Fruit fly (Drosophila melanogaster) whole organism, embryonic: ENCODE measurements around the gene CG12017.

Experiments
- Abd-B ChIP-seq: fragments of 200-800 bp; sonication (Bioruptor generic); optimal IDR thresholded peaks from 2 replicates; lab custom pipeline; 2018; ENCODE audit warnings: missing biosample characterization, mild to moderate bottlenecking, missing genetic modification characterization, moderate library complexity
- Asciz ChIP-seq: fragments of 200-800 bp; sonication (Bioruptor generic); optimal IDR thresholded peaks from 2 replicates; lab custom pipeline; 2017; ENCODE audit warnings: missing biosample characterization, mild to moderate bottlenecking, missing genetic modification characterization, missing genetic modification reagents
- CG10565 ChIP-seq: fragments of 200-800 bp; sonication (Bioruptor generic); optimal IDR thresholded peaks from 3 replicates; lab custom pipeline; 2016; ENCODE audit warnings: missing biosample characterization, mild to moderate bottlenecking, missing genetic modification characterization
- CG10959 ChIP-seq: fragments of 200-800 bp; sonication (Bioruptor generic); IDR thresholded peaks from 2 replicates; pipeline ENCODE4 v1.3.6; 2022; ENCODE audit warnings: missing biosample characterization, missing genetic modification characterization
- CG11085 ChIP-seq: fragments of 200-800 bp; sonication (Bioruptor generic); IDR thresholded peaks from 2 replicates; pipeline ENCODE4 v1.3.6; 2022; ENCODE audit warnings: missing biosample characterization, missing genetic modification characterization
- CG11504 ChIP-seq: fragments of 200-800 bp; sonication (Bioruptor generic); optimal IDR thresholded peaks from 3 replicates; lab custom pipeline; 2019; ENCODE audit warnings: missing biosample characterization, mild to moderate bottlenecking, missing genetic modification characterization, moderate library complexity
- CG15514 ChIP-seq: fragments of 200-800 bp; sonication (Bioruptor generic); optimal IDR thresholded peaks from 3 replicates; lab custom pipeline; 2017; ENCODE audit warnings: missing biosample characterization, missing genetic modification characterization, mild to moderate bottlenecking, moderate library complexity, missing genetic modification reagents
- CG2678 ChIP-seq: fragments of 200-800 bp; sonication (Bioruptor generic); optimal IDR thresholded peaks from 3 replicates; lab custom pipeline; 2019; ENCODE audit warnings: missing biosample characterization, mild to moderate bottlenecking, missing genetic modification characterization, moderate library complexity
- CG30431 ChIP-seq: fragments of 200-800 bp; sonication (Bioruptor generic); optimal IDR thresholded peaks from 2 replicates; lab custom pipeline; 2017; ENCODE audit warnings: missing biosample characterization, missing genetic modification characterization
- CG31365 ChIP-seq: fragments of 200-800 bp; sonication (Bioruptor generic); optimal IDR thresholded peaks from 2 replicates; lab custom pipeline; 2018; ENCODE audit warnings: missing biosample characterization, mild to moderate bottlenecking, missing genetic modification characterization
- CG31441 ChIP-seq: fragments of 200-800 bp; sonication (Bioruptor generic); IDR thresholded peaks from 2 replicates; pipeline ENCODE4 v1.3.6; 2022; ENCODE audit warnings: missing biosample characterization, missing genetic modification characterization
- CG32767 ChIP-seq: fragments of 200-800 bp; sonication (Bioruptor generic); IDR thresholded peaks from 2 replicates; pipeline ENCODE4 v1.3.6; 2022; ENCODE audit warnings: missing biosample characterization, missing genetic modification characterization
- CG3407 ChIP-seq: fragments of 200-800 bp; sonication (Bioruptor generic); optimal IDR thresholded peaks from 2 replicates; lab custom pipeline; 2018; ENCODE audit warnings: missing biosample characterization, mild to moderate bottlenecking, missing genetic modification characterization
- CG6272 ChIP-seq: fragments of 200-800 bp; sonication (Bioruptor generic); IDR thresholded peaks from 2 replicates; pipeline ENCODE4 v1.3.6; 2022; ENCODE audit warnings: missing biosample characterization, missing genetic modification characterization
- CG6683 ChIP-seq: fragments of 200-800 bp; sonication (Bioruptor generic); optimal IDR thresholded peaks from 2 replicates; lab custom pipeline; 2017; ENCODE audit warnings: missing biosample characterization, mild to moderate bottlenecking, missing genetic modification characterization, missing genetic modification reagents
- CG6765 ChIP-seq: fragments of 200-800 bp; sonication (Bioruptor generic); optimal IDR thresholded peaks from 3 replicates; lab custom pipeline; 2017; ENCODE audit warnings: missing biosample characterization, mild to moderate bottlenecking, missing genetic modification characterization
- CrebB ChIP-seq: fragments of 200-800 bp; sonication (Bioruptor generic); optimal IDR thresholded peaks from 3 replicates; lab custom pipeline; 2018; ENCODE audit warnings: missing biosample characterization, mild to moderate bottlenecking, missing genetic modification characterization
- Dp ChIP-seq: fragments of 200-800 bp; sonication (Bioruptor generic); optimal IDR thresholded peaks from 2 replicates; lab custom pipeline; 2018; ENCODE audit warnings: missing biosample characterization, mild to moderate bottlenecking, missing genetic modification characterization, moderate library complexity
- Dref ChIP-seq: fragments of 200-800 bp; sonication (Bioruptor generic); IDR thresholded peaks from 2 replicates; pipeline ENCODE4 v1.3.6; 2022; ENCODE audit warnings: missing biosample characterization, missing genetic modification characterization
- HLHmδ ChIP-seq: fragments of 200-800 bp; sonication (Bioruptor generic); optimal IDR thresholded peaks from 2 replicates; lab custom pipeline; 2018; ENCODE audit warnings: missing biosample characterization, mild to moderate bottlenecking, missing genetic modification characterization, moderate library complexity
- Hr51 ChIP-seq, 2 experiments: fragments of 200-800 bp; sonication (Bioruptor generic); optimal IDR thresholded peaks; 2 replicates in 1 of 2; 3 replicates in 1 of 2; lab custom pipeline; 2016 to 2018; ENCODE audit warnings: missing biosample characterization in 2 of 2, missing genetic modification characterization in 2 of 2, mild to moderate bottlenecking in 1 of 2, moderate library complexity in 1 of 2
- NK7.1 ChIP-seq: fragments of 200-800 bp; sonication (Bioruptor generic); optimal IDR thresholded peaks from 3 replicates; lab custom pipeline; 2016; ENCODE audit warnings: missing biosample characterization, missing genetic modification characterization
- Pdp1 ChIP-seq, 2 experiments: fragments of 200-800 bp; sonication (Bioruptor generic); optimal IDR thresholded peaks; 3 replicates each; lab custom pipeline; 2016; ENCODE audit warnings: missing biosample characterization in 2 of 2, missing genetic modification characterization in 2 of 2, mild to moderate bottlenecking in 1 of 2, moderate library complexity in 1 of 2
- Side ChIP-seq: fragments of 200-800 bp; sonication (Bioruptor generic); optimal IDR thresholded peaks from 2 replicates; lab custom pipeline; 2016; ENCODE audit warnings: missing biosample characterization, missing genetic modification characterization
- Stat92E ChIP-seq, 3 experiments: fragments of >200 bp in 2 of 3; fragments of 200-800 bp in 1 of 3; sonication (Bioruptor generic) in 1 of 3; optimal IDR thresholded peaks; 2 replicates each; lab custom pipeline; 2017 to 2019; ENCODE audit warnings: missing biosample characterization in 3 of 3, missing genetic modification characterization in 3 of 3, mild to moderate bottlenecking in 1 of 3, moderate library complexity in 1 of 3
- Taf1 ChIP-seq: fragments of 200-800 bp; sonication (Bioruptor generic); IDR thresholded peaks from 2 replicates; pipeline ENCODE4 v1.3.6; 2022; ENCODE audit warnings: missing biosample characterization, missing genetic modification characterization
- Xbp1 ChIP-seq: fragments of 200-800 bp; sonication (Bioruptor generic); optimal IDR thresholded peaks from 3 replicates; lab custom pipeline; 2016; ENCODE audit warnings: missing biosample characterization, mild to moderate bottlenecking, missing genetic modification characterization
- ara ChIP-seq: fragments of 200-800 bp; sonication (Bioruptor generic); IDR thresholded peaks from 2 replicates; pipeline ENCODE4 v1.3.6; 2022; ENCODE audit warnings: missing biosample characterization, missing genetic modification characterization
- ato ChIP-seq: fragments of 200-800 bp; sonication (Bioruptor generic); IDR thresholded peaks from 2 replicates; pipeline ENCODE4 v1.3.6; 2022; ENCODE audit warnings: missing biosample characterization, missing genetic modification characterization; ENCODE audit not compliant: partially characterized antibody
- bsh ChIP-seq, 2 experiments: fragments of 200-800 bp; sonication (Bioruptor generic); optimal IDR thresholded peaks; 2 replicates each; lab custom pipeline; 2017 to 2018; ENCODE audit warnings: mild to moderate bottlenecking in 2 of 2, missing biosample characterization in 2 of 2, missing genetic modification characterization in 2 of 2, moderate library complexity in 1 of 2
- btn ChIP-seq: fragments of 200-800 bp; sonication (Bioruptor generic); optimal IDR thresholded peaks from 2 replicates; lab custom pipeline; 2016; ENCODE audit warnings: missing biosample characterization, missing genetic modification characterization
- corto ChIP-seq: fragments of 200-800 bp; sonication (Bioruptor generic); optimal IDR thresholded peaks from 2 replicates; lab custom pipeline; 2016; ENCODE audit warnings: missing biosample characterization, mild to moderate bottlenecking, missing genetic modification characterization, moderate library complexity
- da ChIP-seq: fragments of 200-800 bp; sonication (Bioruptor generic); optimal IDR thresholded peaks from 2 replicates; lab custom pipeline; 2016; ENCODE audit warnings: missing biosample characterization, missing genetic modification characterization
- dmrt99B ChIP-seq: fragments of 200-800 bp; sonication (Bioruptor generic); optimal IDR thresholded peaks from 2 replicates; lab custom pipeline; 2018; ENCODE audit warnings: missing biosample characterization, mild to moderate bottlenecking, missing genetic modification characterization, moderate library complexity
- exex ChIP-seq: fragments of 200-800 bp; sonication (Bioruptor generic); optimal IDR thresholded peaks from 4 replicates; lab custom pipeline; 2018; ENCODE audit warnings: missing biosample characterization, mild to moderate bottlenecking, missing genetic modification characterization, moderate library complexity
- gem ChIP-seq: fragments of 200-800 bp; sonication (Bioruptor generic); optimal IDR thresholded peaks from 2 replicates; lab custom pipeline; 2019; ENCODE audit warnings: missing biosample characterization, mild to moderate bottlenecking, missing genetic modification characterization, moderate library complexity
- kni ChIP-seq: fragments of 200-800 bp; sonication (Bioruptor generic); optimal IDR thresholded peaks from 3 replicates; lab custom pipeline; 2017; ENCODE audit warnings: mild to moderate bottlenecking, missing biosample characterization, missing genetic modification reagents, missing genetic modification characterization
- oc ChIP-seq: fragments of 200-800 bp; sonication (Bioruptor generic); optimal IDR thresholded peaks from 2 replicates; lab custom pipeline; 2018; ENCODE audit warnings: missing biosample characterization, mild to moderate bottlenecking, missing genetic modification characterization, moderate library complexity
- sens ChIP-seq: fragments of 200-800 bp; sonication (Bioruptor generic); peaks from one replicate; lab custom pipeline; 2016; ENCODE audit warnings: missing biosample characterization, missing genetic modification characterization
- ssp ChIP-seq: fragments of 200-800 bp; sonication (Bioruptor generic); IDR thresholded peaks from 2 replicates; pipeline ENCODE4 v1.3.6; 2022; ENCODE audit warnings: missing biosample characterization, missing genetic modification characterization
- stc ChIP-seq: fragments of 200-800 bp; sonication (Bioruptor generic); IDR thresholded peaks from 2 replicates; pipeline ENCODE4 v1.3.6; 2022; ENCODE audit warnings: missing biosample characterization, missing genetic modification characterization
- tx ChIP-seq: fragments of 200-800 bp; sonication (Bioruptor generic); optimal IDR thresholded peaks from 2 replicates; lab custom pipeline; 2016; ENCODE audit warnings: missing biosample characterization, missing genetic modification characterization
- usp ChIP-seq: fragments of >200 bp; optimal IDR thresholded peaks from 2 replicates; lab custom pipeline; 2017; ENCODE audit warnings: missing biosample characterization, missing genetic modification characterization

CG12017 gene

DNA sequence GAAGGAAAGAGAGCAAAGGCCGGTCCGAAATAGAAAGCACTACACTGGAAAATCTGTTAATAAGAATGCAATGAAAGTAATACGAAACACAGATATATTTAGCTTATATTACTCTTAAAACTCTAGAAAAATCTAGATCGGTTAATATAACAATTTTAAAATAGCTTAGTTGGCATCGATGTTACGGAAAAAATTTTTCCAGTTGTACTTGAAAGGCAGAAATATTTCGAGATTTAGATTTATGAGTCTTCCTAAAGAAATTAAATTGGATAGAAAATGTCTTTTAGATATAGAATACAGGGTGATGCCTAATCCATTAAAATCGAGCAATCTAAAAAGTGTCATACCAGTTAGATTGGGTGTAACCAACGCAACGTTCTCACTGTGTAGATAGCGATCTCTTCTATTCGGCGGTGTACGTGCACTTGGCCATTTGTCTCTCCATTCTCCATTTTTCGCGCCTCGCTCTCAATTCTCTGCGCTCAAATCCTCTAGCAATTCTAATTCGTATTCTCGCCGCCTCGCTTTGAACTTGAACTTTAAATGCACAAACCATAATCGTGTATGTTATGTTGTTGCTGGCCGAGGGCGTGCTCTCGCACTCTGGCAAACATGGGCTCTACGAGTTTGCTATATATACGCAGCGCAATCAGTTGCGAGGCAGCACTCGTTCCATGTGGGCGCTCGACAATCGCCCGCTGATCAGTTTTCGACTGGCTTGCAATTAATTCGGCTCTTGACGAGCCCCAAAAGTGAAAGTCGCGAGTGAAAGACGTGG, 29.9 kb upstream of the CG12017 start (continued):
- TF ChIP-seq CG6272 (GFP tag; lab: Robert Waterston, UW) (peak; percentile 78), Dref (GFP tag; lab: Robert Waterston, UW) (no peak), Pdp1 (GFP tag; optimal IDR thresholded peaks at IDR 0.05; lab: Kevin White, UChicago) (peak; percentile 92 to 96), CG11085 (GFP tag; lab: Robert Waterston, UW) (peak; percentile 72; the same call in 1 of the 2 replicates), Xbp1 (peak; percentile 96), Stat92E (GFP tag; optimal IDR thresholded peaks at IDR 0.05; lab: Kevin White, UChicago) (peak in 1 of 3 experiments; percentile 77), CG6683 (GFP tag; lab: Kevin White, UChicago) (peak; percentile 78), CG32767 (peak; percentile 76; the same call in 1 of the 2 replicates), HLHmδ (GFP tag; lab: Kevin White, UChicago) (no peak), CG31441 (GFP tag; lab: Robert Waterston, UW) (peak; percentile 96), usp (GFP tag; lab: Kevin White, UChicago) (no peak), ato (GFP tag; lab: Robert Waterston, UW) (no peak), CG10959 (peak; percentile 66), CG31365 (tag; lab: Kevin White, UChicago) (peak; percentile 17), Asciz (GFP tag; lab: Kevin White, UChicago) (peak; percentile 91), Taf1 (GFP tag; lab: Robert Waterston, UW) (peak; percentile 78; the same call in 1 of the 2 replicates), da (GFP tag; lab: Kevin White, UChicago) (peak; percentile 84), Abd-B (GFP tag; lab: Kevin White, UChicago) (peak; percentile 95), ssp (GFP tag; lab: Robert Waterston, UW) (peak; percentile 72), NK7.1 (GFP tag; lab: Kevin White, UChicago) (peak; percentile 91), oc (tag; lab: Kevin White, UChicago) (peak; percentile 86), CrebB (tag; lab: Kevin White, UChicago) (peak; percentile 68), CG6765 (peak; percentile 86), btn (GFP tag; lab: Kevin White, UChicago) (peak; percentile 86), CG30431 (GFP tag; lab: Kevin White, UChicago) (peak; percentile 94), dmrt99B (tag; lab: Kevin White, UChicago) (peak; percentile 96), CG10565 (GFP tag; lab: Kevin White, UChicago) (peak; percentile 80)
- TF ChIP-seq, all 482 proteins: peak for 415

DNA sequence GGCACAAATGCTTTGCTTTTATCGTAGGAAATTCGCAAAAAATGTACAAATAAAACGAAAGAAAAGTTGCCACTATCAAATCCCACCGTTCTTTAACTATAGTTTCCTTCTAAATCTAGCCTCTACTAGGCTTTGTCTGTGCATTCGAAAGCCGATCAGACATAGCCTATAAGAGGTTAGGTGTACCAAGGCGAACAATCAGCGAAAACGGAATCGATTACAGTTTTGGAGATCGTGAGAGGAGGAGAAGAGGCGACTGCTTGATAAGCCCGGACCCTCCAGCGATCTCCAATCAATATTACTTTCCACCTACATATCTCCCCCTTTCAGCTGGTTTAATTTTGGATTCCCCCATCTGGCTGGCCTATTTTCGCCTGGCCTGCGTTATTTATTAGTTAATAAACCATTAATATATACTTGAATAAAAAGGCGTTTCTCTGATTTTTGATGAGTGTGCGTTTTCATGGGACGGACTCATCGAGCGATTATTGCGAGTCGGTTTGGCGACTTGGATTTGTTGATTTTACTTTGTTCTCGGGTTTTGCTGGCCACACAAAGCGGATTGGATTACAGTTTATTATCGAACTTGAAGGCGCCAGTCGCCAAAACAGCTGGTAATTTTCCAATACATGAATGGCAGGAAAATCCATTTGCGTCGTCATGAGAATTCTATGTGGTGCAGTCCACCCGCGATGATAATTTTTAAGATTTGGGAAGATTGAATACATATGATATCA, 28.9 kb upstream of the CG12017 start:
- no peak for TF ChIP-seq stc
- TF ChIP-seq corto: peak; percentile 37
- peak; percentile 7 for TF ChIP-seq exex (tag; lab: Kevin White, UChicago)
- TF ChIP-seq, all 482 proteins: peak for 2

DNA sequence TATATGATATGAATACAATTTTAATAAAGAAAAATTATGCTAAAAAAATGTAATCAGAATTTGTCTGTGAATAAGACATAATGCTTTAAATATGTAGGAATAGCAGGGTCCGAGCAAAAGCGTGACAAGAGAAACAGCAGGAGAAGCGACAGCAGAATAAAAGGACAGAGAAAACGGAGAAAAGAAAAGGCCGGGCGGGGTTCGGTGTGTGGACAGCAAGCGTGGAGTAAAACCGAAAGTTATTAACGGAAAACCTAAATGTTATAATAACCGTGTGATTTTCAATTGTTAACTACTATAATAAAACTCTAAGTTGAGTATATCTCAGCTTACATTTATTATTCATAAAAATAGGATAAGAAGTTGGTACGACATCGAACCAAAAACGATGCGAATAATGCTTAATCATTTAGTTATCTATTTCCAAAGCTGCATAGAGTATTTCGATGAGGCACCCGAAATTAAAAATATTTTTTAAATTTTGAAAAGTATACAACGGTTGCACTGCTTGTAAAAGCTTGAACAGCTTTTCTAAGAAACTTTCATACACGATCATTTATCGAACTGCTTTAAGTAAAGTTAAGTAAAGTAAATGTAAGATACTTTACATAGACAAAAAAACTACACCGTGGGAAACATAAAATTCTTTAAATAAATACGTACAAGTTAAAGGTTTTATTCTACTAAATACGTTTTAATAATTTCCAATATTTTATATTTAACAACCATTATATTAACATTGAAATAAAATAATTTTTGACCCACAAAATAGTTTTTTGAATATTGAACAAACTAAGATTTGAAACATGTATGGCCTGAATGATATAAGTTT, 28.2 kb upstream of the CG12017 start:
- TF ChIP-seq ara (GFP tag; lab: Robert Waterston, UW) (no peak), tx (no peak), CG3407 (no peak), kni (no peak), corto (peak; percentile 64), bsh (GFP tag; optimal IDR thresholded peaks at IDR 0.05; lab: Kevin White, UChicago) (peak in 1 of 2 experiments; percentile 2), CG11504 (tag; lab: Kevin White, UChicago) (peak; percentile 22), CG2678 (tag; lab: Kevin White, UChicago) (no peak), gem (peak; percentile 44), sens (GFP tag; lab: Kevin White, UChicago) (peak; percentile 45), Side (GFP tag; lab: Kevin White, UChicago) (no peak), Hr51 (GFP tag; optimal IDR thresholded peaks at IDR 0.05; lab: Kevin White, UChicago) (peak in 1 of 2 experiments; percentile 8), Dp (GFP tag; lab: Kevin White, UChicago) (peak; percentile 27), CG15514 (GFP tag; lab: Kevin White, UChicago) (peak; percentile 23)
